Worm (Caenorhabditis elegans) whole organism, L4 larva: ENCODE results near the gene C28A5.6.

Source experiments
- Y48G9A.11 ChIP-seq: fragments of 200-800 bp; sonication (Bioruptor generic); IDR thresholded peaks from 2 replicates; pipeline ENCODE4 v1.3.6; 2022; ENCODE audit warnings: missing genetic modification reagents, missing genetic modification characterization, missing compliant biosample characterization
- Y75B8A.6 ChIP-seq: fragments of 200-800 bp; sonication (Bioruptor generic); IDR thresholded peaks from 2 replicates; pipeline ENCODE4 v1.3.6; 2022; ENCODE audit warnings: missing genetic modification reagents, missing genetic modification characterization, missing compliant biosample characterization
- ZK546.5 ChIP-seq, 2 experiments: sonication (generic microtip); optimal IDR thresholded peaks; 2 replicates each; lab custom pipeline; 2017; ENCODE audit warnings: missing biosample characterization in 2 of 2, missing genetic modification characterization in 2 of 2
- aly-2 ChIP-seq: sonication (generic microtip); optimal IDR thresholded peaks from 2 replicates; lab custom pipeline; 2018; ENCODE audit warnings: missing biosample characterization, missing genetic modification characterization
- ama-1 ChIP-seq: fragments of 150-350 bp; optimal IDR thresholded peaks from 2 replicates; lab custom pipeline; 2014; ENCODE audit warnings: inconsistent platforms, mixed read lengths
- ces-1 ChIP-seq: fragments of 150-350 bp; sonication (generic microtip); optimal IDR thresholded peaks from 4 replicates; lab custom pipeline; 2014; ENCODE audit warnings: missing biosample characterization, missing genetic modification reagents, missing genetic modification characterization
- egl-27 ChIP-seq: sonication (generic microtip); optimal IDR thresholded peaks from 3 replicates; lab custom pipeline; 2017; ENCODE audit warnings: missing biosample characterization, missing genetic modification reagents, missing genetic modification characterization
- lir-3 ChIP-seq: sonication (generic microtip); optimal IDR thresholded peaks from 2 replicates; lab custom pipeline; 2016; ENCODE audit warnings: mild to moderate bottlenecking, missing genetic modification characterization, missing compliant biosample characterization
- spr-1 ChIP-seq: sonication (generic microtip); optimal IDR thresholded peaks from 2 replicates; lab custom pipeline; 2016; ENCODE audit warnings: mild to moderate bottlenecking, missing genetic modification characterization, missing compliant biosample characterization
- spr-3 ChIP-seq: fragments of 200-800 bp; sonication (Bioruptor generic); optimal IDR thresholded peaks from 2 replicates; lab custom pipeline; 2018; ENCODE audit warnings: mild to moderate bottlenecking, missing genetic modification characterization, missing compliant biosample characterization
- ztf-11 ChIP-seq: fragments of 150-350 bp; optimal IDR thresholded peaks from 2 replicates; lab custom pipeline; 2014; ENCODE audit warnings: missing biosample characterization, missing genetic modification characterization

DNA sequence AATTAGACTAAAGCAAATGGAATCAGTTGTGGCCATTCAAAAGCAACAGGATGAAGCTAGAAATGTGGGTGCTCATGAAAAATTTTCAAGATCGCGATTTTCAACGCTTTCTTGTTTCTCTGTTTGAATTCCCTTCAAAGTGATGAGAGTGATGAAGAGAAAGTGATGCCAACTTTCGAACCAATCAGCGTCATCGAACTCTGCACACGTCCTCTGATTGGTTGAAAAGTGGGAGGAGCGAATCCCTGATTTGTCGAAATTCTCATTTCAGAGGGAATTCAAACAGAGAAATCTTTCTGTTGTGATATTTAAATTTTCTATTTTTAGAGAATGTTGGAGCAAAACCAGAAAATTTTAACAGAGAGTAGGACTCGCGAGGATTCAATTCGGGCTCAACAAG, 47.2 kb downstream of the C28A5.6 start:
- TF ChIP-seq egl-27 (tag; lab: Kevin White, UChicago), result no peak
- no peak for TF ChIP-seq Y75B8A.6
- TF ChIP-seq lir-3 (tag; lab: Kevin White, UChicago), result no peak
- no peak for TF ChIP-seq aly-2 (tag; lab: Kevin White, UChicago)
- no peak for TF ChIP-seq ama-1 (lab: Kevin White, UChicago)
- no peak for TF ChIP-seq spr-1
- TF ChIP-seq ces-1 (GFP tag; lab: Kevin White, UChicago), result no peak
- no peak for TF ChIP-seq spr-3
- TF ChIP-seq ZK546.5 (tag; optimal IDR thresholded peaks at IDR 0.05; lab: Kevin White, UChicago), result no peak
- TF ChIP-seq Y48G9A.11 (GFP tag; lab: Robert Waterston, UW), result no peak
- no peak for TF ChIP-seq ztf-11
